Fruit fly (Drosophila melanogaster) whole organism, wandering third instar larva: ENCODE measurements around the gene Hmu.
A peak's percentile ranks its signal among the peaks of the same experiment; 100 is the strongest.

Experiments used
- Abd-B ChIP-seq: fragments of >200 bp; optimal IDR thresholded peaks from 2 replicates; lab custom pipeline; 2017; ENCODE audit warnings: missing biosample characterization, missing genetic modification characterization
- CG32264 ChIP-seq: fragments of 200-800 bp; sonication (Bioruptor generic); optimal IDR thresholded peaks from 2 replicates; lab custom pipeline; 2016; ENCODE audit warnings: missing biosample characterization, missing genetic modification characterization
- CG9705 ChIP-seq: fragments of 200-800 bp; sonication (Bioruptor generic); optimal IDR thresholded peaks from 2 replicates; lab custom pipeline; 2018; ENCODE audit warnings: missing biosample characterization, mild to moderate bottlenecking, missing genetic modification characterization
- CrebA ChIP-seq: fragments of 200-800 bp; sonication (Bioruptor generic); optimal IDR thresholded peaks from 2 replicates; lab custom pipeline; 2016; ENCODE audit warnings: missing biosample characterization, mild to moderate bottlenecking, missing genetic modification characterization, borderline replicate concordance
- Dfd ChIP-seq: fragments of >200 bp; optimal IDR thresholded peaks from 2 replicates; lab custom pipeline; 2017; ENCODE audit warnings: missing biosample characterization, missing genetic modification characterization
- Dif ChIP-seq: fragments of 200-275, 200-300 bp; sonication (Bioruptor generic); optimal IDR thresholded peaks from 2 replicates; lab custom pipeline; 2018; ENCODE audit warnings: missing biosample characterization, missing genetic modification characterization; ENCODE audit not compliant: partially characterized antibody
- GATAd ChIP-seq: sonication (Bioruptor generic); optimal IDR thresholded peaks from 2 replicates; lab custom pipeline; 2016; ENCODE audit warnings: missing biosample characterization, missing genetic modification characterization
- HLH106 ChIP-seq: fragments of 200-800 bp; optimal IDR thresholded peaks from 3 replicates; lab custom pipeline; 2019; ENCODE audit warnings: missing biosample characterization, mild to moderate bottlenecking, missing genetic modification characterization, moderate library complexity
- Hnf4 ChIP-seq: fragments of 200-800 bp; sonication (Bioruptor generic); optimal IDR thresholded peaks from 2 replicates; lab custom pipeline; 2016; ENCODE audit warnings: missing biosample characterization, mild to moderate bottlenecking, missing genetic modification characterization
- Hr78 ChIP-seq: fragments of >200 bp; optimal IDR thresholded peaks from 2 replicates; lab custom pipeline; 2017; ENCODE audit warnings: missing biosample characterization, missing genetic modification characterization
- Hr83 ChIP-seq: fragments of 200-300 bp; sonication (Bioruptor generic); optimal IDR thresholded peaks from 2 replicates; lab custom pipeline; 2016; ENCODE audit warnings: missing biosample characterization, mild to moderate bottlenecking, missing genetic modification characterization, moderate library complexity; ENCODE audit not compliant: poor library complexity, severe bottlenecking
- Jra ChIP-seq: sonication (Bioruptor generic); optimal IDR thresholded peaks from 2 replicates; lab custom pipeline; 2016; ENCODE audit warnings: missing biosample characterization, missing genetic modification characterization
- Mio ChIP-seq: sonication (Bioruptor generic); optimal IDR thresholded peaks from 2 replicates; lab custom pipeline; 2016; ENCODE audit warnings: missing biosample characterization, missing genetic modification characterization
- Myc ChIP-seq: fragments of >200 bp; optimal IDR thresholded peaks from 2 replicates; lab custom pipeline; 2017
- N ChIP-seq: fragments of >200 bp; optimal IDR thresholded peaks from 2 replicates; lab custom pipeline; 2018; ENCODE audit warnings: missing biosample characterization, missing external identifiers, missing genetic modification characterization
- OdsH ChIP-seq: fragments of 200-800 bp; sonication (Bioruptor generic); optimal IDR thresholded peaks from 2 replicates; lab custom pipeline; 2016; ENCODE audit warnings: missing biosample characterization, mild to moderate bottlenecking, missing genetic modification characterization
- Rel ChIP-seq, 2 experiments: fragments of 200-800 bp; sonication (Bioruptor generic) in 1 of 2; optimal IDR thresholded peaks; 2 replicates in 1 of 2; 3 replicates in 1 of 2; lab custom pipeline; 2016 to 2019; ENCODE audit warnings: mild to moderate bottlenecking in 2 of 2, missing biosample characterization in 2 of 2, missing genetic modification characterization in 2 of 2, moderate library complexity in 1 of 2
- Sp1 ChIP-seq: fragments of 200-800 bp; sonication (Bioruptor generic); optimal IDR thresholded peaks from 3 replicates; lab custom pipeline; 2019; ENCODE audit warnings: missing biosample characterization, mild to moderate bottlenecking, missing genetic modification characterization, moderate library complexity
- Vsx2 ChIP-seq: fragments of 200-300, 225-300 bp; sonication (Bioruptor generic); optimal IDR thresholded peaks from 2 replicates; lab custom pipeline; 2018; ENCODE audit warnings: missing biosample characterization, missing genetic modification characterization; ENCODE audit not compliant: partially characterized antibody
- brk ChIP-seq: fragments of 200-800 bp; sonication (Bioruptor generic); optimal IDR thresholded peaks from 2 replicates; lab custom pipeline; 2016; ENCODE audit warnings: missing biosample characterization, mild to moderate bottlenecking, missing genetic modification characterization
- dl ChIP-seq, 2 experiments: fragments of 175-275, 200-275 bp in 1 of 2; fragments of 200-275 bp in 1 of 2; sonication (Bioruptor generic); optimal IDR thresholded peaks; lab custom pipeline; 2018; ENCODE audit warnings: mild to moderate bottlenecking in 2 of 2, missing biosample characterization in 2 of 2, missing genetic modification characterization in 2 of 2, moderate library complexity in 2 of 2; ENCODE audit not compliant: partially characterized antibody in 2 of 2, insufficient read depth in 1 of 2
- dmrt93B ChIP-seq: fragments of 200-800 bp; sonication (Bioruptor generic); optimal IDR thresholded peaks from 2 replicates; lab custom pipeline; 2018; ENCODE audit warnings: missing biosample characterization, mild to moderate bottlenecking, missing genetic modification characterization
- dsf ChIP-seq: sonication (Bioruptor generic); optimal IDR thresholded peaks from 2 replicates; lab custom pipeline; 2016; ENCODE audit warnings: missing biosample characterization, missing genetic modification characterization, borderline replicate concordance
- ey ChIP-seq: fragments of 200-800 bp; sonication (Bioruptor generic); optimal IDR thresholded peaks from 2 replicates; lab custom pipeline; 2016; ENCODE audit warnings: missing biosample characterization, missing genetic modification characterization
- foxo ChIP-seq, 2 experiments: fragments of 200-800 bp; sonication (Bioruptor generic); optimal IDR thresholded peaks; 2 replicates in 1 of 2; 3 replicates in 1 of 2; lab custom pipeline; 2016 to 2017; ENCODE audit warnings: missing biosample characterization in 2 of 2, missing genetic modification characterization in 2 of 2
- fru ChIP-seq: fragments of 200-800 bp; sonication (Bioruptor generic); optimal IDR thresholded peaks from 3 replicates; lab custom pipeline; 2016; ENCODE audit warnings: missing biosample characterization, mild to moderate bottlenecking, missing genetic modification characterization
- h ChIP-seq: fragments of 200-800 bp; sonication (Bioruptor generic); optimal IDR thresholded peaks from 3 replicates; lab custom pipeline; 2016; ENCODE audit warnings: missing biosample characterization, mild to moderate bottlenecking, missing genetic modification characterization
- jim ChIP-seq: fragments of 175-275, 200-325 bp; sonication (Bioruptor generic); optimal IDR thresholded peaks from 2 replicates; lab custom pipeline; 2016; ENCODE audit warnings: missing biosample characterization, mild to moderate bottlenecking, missing genetic modification characterization
- lola ChIP-seq: fragments of >200 bp; optimal IDR thresholded peaks from 2 replicates; lab custom pipeline; 2017; ENCODE audit warnings: missing biosample characterization, missing genetic modification characterization
- pan ChIP-seq: fragments of >200 bp; optimal IDR thresholded peaks from 2 replicates; lab custom pipeline; 2017
- psq ChIP-seq: fragments of 200-800 bp; sonication (Bioruptor generic); optimal IDR thresholded peaks from 3 replicates; lab custom pipeline; 2017; ENCODE audit warnings: missing biosample characterization, mild to moderate bottlenecking, missing genetic modification characterization, moderate library complexity
- rgr ChIP-seq: fragments of 200-800 bp; sonication (Bioruptor generic); optimal IDR thresholded peaks from 3 replicates; lab custom pipeline; 2016; ENCODE audit warnings: missing biosample characterization, mild to moderate bottlenecking, missing genetic modification characterization
- sage ChIP-seq: fragments of 200-800 bp; sonication (Bioruptor generic); optimal IDR thresholded peaks from 2 replicates; lab custom pipeline; 2016; ENCODE audit warnings: missing biosample characterization, mild to moderate bottlenecking, missing genetic modification characterization
- sv ChIP-seq: fragments of 200-800 bp; sonication (Bioruptor generic); optimal IDR thresholded peaks from 3 replicates; lab custom pipeline; 2016; ENCODE audit warnings: missing biosample characterization, missing genetic modification characterization
- tai ChIP-seq: sonication (Bioruptor generic); optimal IDR thresholded peaks from 2 replicates; lab custom pipeline; 2016; ENCODE audit warnings: missing biosample characterization, missing genetic modification characterization
- usp ChIP-seq: fragments of >200 bp; optimal IDR thresholded peaks from 2 replicates; lab custom pipeline; 2017; ENCODE audit warnings: missing biosample characterization, missing genetic modification characterization
- woc ChIP-seq: sonication (Bioruptor generic); optimal IDR thresholded peaks from 2 replicates; lab custom pipeline; 2016; ENCODE audit warnings: missing biosample characterization, mild to moderate bottlenecking, missing genetic modification characterization

Hmu gene

dm6 chr3R:27246264-27246663, 42.3 kb upstream of the Hmu start:
- TF ChIP-seq Abd-B (GFP tag; lab: Kevin White, UChicago) (no peak), h (GFP tag; lab: Kevin White, UChicago) (peak; percentile 21), Mio (no peak), CG9705 (no peak), psq (peak; percentile 37), sv (GFP tag; lab: Kevin White, UChicago) (no peak), lola (no peak), Rel (GFP tag; optimal IDR thresholded peaks at IDR 0.05; lab: Kevin White, UChicago) (no peak), Rel (tag; optimal IDR thresholded peaks at IDR 0.05; lab: Kevin White, UChicago) (no peak), Hr78 (GFP tag; lab: Kevin White, UChicago) (no peak), HLH106 (tag; lab: Kevin White, UChicago) (peak; percentile 56), woc (GFP tag; lab: Kevin White, UChicago) (no peak), OdsH (peak; percentile 45), foxo (GFP tag; optimal IDR thresholded peaks at IDR 0.05; lab: Kevin White, UChicago) (peak in 1 of 2 experiments; percentile 46), Dfd (GFP tag; lab: Kevin White, UChicago) (no peak), pan (lab: Kevin White, UChicago) (no peak), dmrt93B (no peak), Hnf4 (GFP tag; lab: Kevin White, UChicago) (no peak), tai (GFP tag; lab: Kevin White, UChicago) (no peak), fru (GFP tag; lab: Kevin White, UChicago) (no peak), Jra (GFP tag; lab: Kevin White, UChicago) (no peak), CG32264 (GFP tag; lab: Kevin White, UChicago) (no peak), Sp1 (GFP tag; lab: Kevin White, UChicago) (peak; percentile 50), rgr (GFP tag; lab: Kevin White, UChicago) (peak; percentile 47), Myc (lab: Kevin White, UChicago) (no peak), usp (GFP tag; lab: Kevin White, UChicago) (no peak), CrebA (GFP tag; lab: Kevin White, UChicago) (no peak), Vsx2 (GFP tag; lab: Kevin White, UChicago) (no peak), sage (GFP tag; lab: Kevin White, UChicago) (no peak), jim (GFP tag; lab: Kevin White, UChicago) (no peak), GATAd (no peak), brk (GFP tag; lab: Kevin White, UChicago) (no peak), dl (GFP tag; optimal IDR thresholded peaks at IDR 0.05; lab: Kevin White, UChicago; ENCODE audit: insufficient read depth in 1 of 2, partially characterized antibody in 2 of 2) (no peak), Hr83 (no peak), Dif (GFP tag; lab: Kevin White, UChicago) (no peak)

DNA sequence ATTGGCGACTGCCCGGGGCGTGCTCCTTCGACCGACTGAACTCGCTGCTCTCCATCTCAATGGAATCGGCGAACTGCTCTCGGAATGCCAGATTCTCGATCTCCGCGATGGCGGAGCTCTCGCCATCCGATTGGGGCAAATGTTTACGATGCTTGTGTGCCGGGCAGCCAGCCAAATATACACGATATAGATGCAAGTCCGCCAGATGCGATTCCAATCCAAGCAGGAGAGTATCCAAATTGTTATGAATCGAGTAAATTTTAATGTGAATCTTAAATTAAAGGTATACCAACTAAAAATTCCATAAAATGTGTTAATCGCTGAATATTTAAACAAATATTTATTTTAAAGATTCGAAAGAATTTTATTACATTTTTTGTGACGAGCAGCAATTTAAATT, 40.7 kb upstream of the Hmu start, which contains the start of gene CG5984:
Gene CG5984, minus strand, starts transcription at position 101 of the 400 bp plus-strand sequence.
- TF ChIP-seq N (GFP tag; lab: Kevin White, UChicago) (no peak), dmrt93B (no peak), Vsx2 (GFP tag; lab: Kevin White, UChicago) (no peak), psq (no peak), Rel (GFP tag; optimal IDR thresholded peaks at IDR 0.05; lab: Kevin White, UChicago) (no peak), Rel (tag; optimal IDR thresholded peaks at IDR 0.05; lab: Kevin White, UChicago) (no peak)

- TF ChIP-seq ey (GFP tag; lab: Kevin White, UChicago), result no peak
- no peak for TF ChIP-seq CrebA (GFP tag; lab: Kevin White, UChicago)
- no peak for TF ChIP-seq brk (GFP tag; lab: Kevin White, UChicago)
- no peak for TF ChIP-seq Hnf4 (GFP tag; lab: Kevin White, UChicago)
- TF ChIP-seq pan (lab: Kevin White, UChicago), result no peak
- TF ChIP-seq Dif (GFP tag; lab: Kevin White, UChicago), result no peak
- TF ChIP-seq sage (GFP tag; lab: Kevin White, UChicago), result no peak
- no peak for TF ChIP-seq dl (GFP tag; optimal IDR thresholded peaks at IDR 0.05; lab: Kevin White, UChicago; ENCODE audit: insufficient read depth in 1 of 2, partially characterized antibody in 2 of 2)
- TF ChIP-seq Mio, result no peak
- no peak for TF ChIP-seq jim (GFP tag; lab: Kevin White, UChicago)
- no peak for TF ChIP-seq sv (GFP tag; lab: Kevin White, UChicago)
- TF ChIP-seq Abd-B (GFP tag; lab: Kevin White, UChicago), result no peak
- no peak for TF ChIP-seq Jra (GFP tag; lab: Kevin White, UChicago)
- no peak for TF ChIP-seq Rel (GFP tag; optimal IDR thresholded peaks at IDR 0.05; lab: Kevin White, UChicago)
- TF ChIP-seq Rel (tag; optimal IDR thresholded peaks at IDR 0.05; lab: Kevin White, UChicago), result no peak
- TF ChIP-seq woc (GFP tag; lab: Kevin White, UChicago), result no peak
- TF ChIP-seq dsf, result no peak
- no peak for TF ChIP-seq OdsH
- TF ChIP-seq rgr (GFP tag; lab: Kevin White, UChicago), result no peak
- no peak for TF ChIP-seq fru (GFP tag; lab: Kevin White, UChicago)
- TF ChIP-seq psq, result no peak
Observed at dm6 chr3R:27250907-27251306, 37.7 kb upstream of the Hmu start, which contains the start of the genes TTLL6B and TfIIA-L. TTLL6B (minus strand) TSS chr3R:27251007. TfIIA-L (plus strand) TSS chr3R:27251112.
